Fruit fly (Drosophila melanogaster): ENCODE data around the gene Vha100-1.
A peak's percentile ranks its signal among the peaks of the same experiment; 100 is the strongest.

Vha100-1 gene

dm6 chr3R:29086896-29087295, 44.1 kb upstream of the Vha100-1 start:
- TF ChIP-seq CG1832 (GFP tag; optimal IDR thresholded peaks at IDR 0.05), result peak; percentile 14
- TF ChIP-seq corto (GFP tag; optimal IDR thresholded peaks at IDR 0.05), result no peak
- TF ChIP-seq gsb-n (tag; optimal IDR thresholded peaks at IDR 0.05), result peak; percentile 60
- peak; percentile 73 for TF ChIP-seq CG15479 (GFP tag; optimal IDR thresholded peaks at IDR 0.05)
- TF ChIP-seq eve (GFP tag; optimal IDR thresholded peaks at IDR 0.05), result peak in 1 of 2 experiments; percentile 11
- TF ChIP-seq CG17385 (GFP tag; optimal IDR thresholded peaks at IDR 0.05), result peak; percentile 78
- no peak for TF ChIP-seq CG30020 (tag; optimal IDR thresholded peaks at IDR 0.05)
- peak; percentile 72 for TF ChIP-seq cg (GFP tag; optimal IDR thresholded peaks at IDR 0.05)
- TF ChIP-seq CG12155 (GFP tag; optimal IDR thresholded peaks at IDR 0.05), result no peak
- peak; percentile 36 for TF ChIP-seq HLHmδ (GFP tag; optimal IDR thresholded peaks at IDR 0.05)
- peak; percentile 8; the same call in 1 of the 2 replicates for TF ChIP-seq vvl (GFP tag; IDR thresholded peaks at IDR 0.05)
- TF ChIP-seq rib (GFP tag; IDR thresholded peaks at IDR 0.05), result no peak
- TF ChIP-seq zen (tag; optimal IDR thresholded peaks at IDR 0.05), result peak; percentile 46
- peak; percentile 71 for TF ChIP-seq CG10321 (GFP tag; IDR thresholded peaks at IDR 0.05)
- no peak for TF ChIP-seq ro (GFP tag; IDR thresholded peaks at IDR 0.05)
- no peak for TF ChIP-seq lab (GFP tag; optimal IDR thresholded peaks at IDR 0.05)
- no peak for TF ChIP-seq CG16779 (GFP tag; IDR thresholded peaks at IDR 0.05)
- no peak for TF ChIP-seq org-1 (GFP tag; optimal IDR thresholded peaks at IDR 0.05)
- TF ChIP-seq Myb (GFP tag; optimal IDR thresholded peaks at IDR 0.05), result no peak
- peak; percentile 35 for TF ChIP-seq D (optimal IDR thresholded peaks at IDR 0.05)
- no peak for TF ChIP-seq D (GFP tag; optimal IDR thresholded peaks at IDR 0.05)
- TF ChIP-seq tup (GFP tag; optimal IDR thresholded peaks at IDR 0.05), result no peak
- 0 out of 2 replicates have a peak, but pooled peaks have one; percentile 37 for TF ChIP-seq CG32767 (GFP tag; IDR thresholded peaks at IDR 0.05)
- peak in 1 of 2 experiments; percentile 59 for TF ChIP-seq tll (GFP tag; optimal IDR thresholded peaks at IDR 0.05)
- no peak for TF ChIP-seq CG10462 (GFP tag; optimal IDR thresholded peaks at IDR 0.05)
- TF ChIP-seq pzg (GFP tag; optimal IDR thresholded peaks at IDR 0.05), result no peak
- peak; percentile 69; the same call in 2 of the 3 replicates for TF ChIP-seq sr (GFP tag; IDR thresholded peaks at IDR 0.05)
- no peak for TF ChIP-seq CG5245 (GFP tag; optimal IDR thresholded peaks at IDR 0.05)
- no peak for TF ChIP-seq Lim3 (GFP tag; IDR thresholded peaks at IDR 0.05)
- no peak for TF ChIP-seq lov (optimal IDR thresholded peaks at IDR 0.05)
- TF ChIP-seq lov (GFP tag; IDR thresholded peaks at IDR 0.05), result no peak
- TF ChIP-seq dm (GFP tag; optimal IDR thresholded peaks at IDR 0.05), result no peak
- no peak for TF ChIP-seq peb (GFP tag; IDR thresholded peaks at IDR 0.05)
- peak; percentile 28 for TF ChIP-seq twi (tag; optimal IDR thresholded peaks at IDR 0.05)
- no peak for TF ChIP-seq slp2 (GFP tag; optimal IDR thresholded peaks at IDR 0.05)
- TF ChIP-seq CG1024 (GFP tag; IDR thresholded peaks at IDR 0.05), result no peak
- peak; percentile 66 for TF ChIP-seq sens (GFP tag)
- TF ChIP-seq ham (GFP tag; IDR thresholded peaks at IDR 0.05), result no peak
- no peak for TF ChIP-seq trh (GFP tag; optimal IDR thresholded peaks at IDR 0.05)
- TF ChIP-seq Atf-2 (GFP tag; optimal IDR thresholded peaks at IDR 0.05), result no peak
- no peak for TF ChIP-seq toy (GFP tag; IDR thresholded peaks at IDR 0.05)
- no peak for TF ChIP-seq CG10366 (GFP tag; IDR thresholded peaks at IDR 0.05)
- TF ChIP-seq gsb (GFP tag; IDR thresholded peaks at IDR 0.05), result no peak
- TF ChIP-seq so (GFP tag; IDR thresholded peaks at IDR 0.05), result 0 out of 3 replicates have a peak, but pooled peaks have one; percentile 20
- no peak for TF ChIP-seq CG4282 (GFP tag; optimal IDR thresholded peaks at IDR 0.05)
- TF ChIP-seq mld (GFP tag; IDR thresholded peaks at IDR 0.05; ENCODE audit: partially characterized antibody), result no peak
- peak; percentile 35; the same call in 1 of the 2 replicates for TF ChIP-seq Awh (GFP tag; IDR thresholded peaks at IDR 0.05)
- TF ChIP-seq CG2889 (GFP tag; IDR thresholded peaks at IDR 0.05), result no peak
- no peak for TF ChIP-seq maf-S (GFP tag; optimal IDR thresholded peaks at IDR 0.05)
- TF ChIP-seq Pdp1 (GFP tag; optimal IDR thresholded peaks at IDR 0.05), result peak in 1 of 2 experiments; percentile 19
- TF ChIP-seq CG7745 (tag; optimal IDR thresholded peaks at IDR 0.05), result no peak
- TF ChIP-seq otp (GFP tag; IDR thresholded peaks at IDR 0.05), result peak; percentile 20; the same call in 1 of the 3 replicates
